Worm (Caenorhabditis elegans): Measurements from ENCODE around the gene C45B11.8.

Gene C45B11.8

ce11 chrV:11000650-11001049 lies 39.9 kb upstream of the C45B11.8 start, which contains the start of gene isy-1 (continued):
- TF ChIP-seq egl-27 (tag; optimal IDR thresholded peaks at IDR 0.05) = no peak
- TF ChIP-seq ztf-11 (tag; optimal IDR thresholded peaks at IDR 0.05) = no peak
- TF ChIP-seq nhr-23 (tag; optimal IDR thresholded peaks at IDR 0.05) = no peak
- TF ChIP-seq mbf-1 (tag; optimal IDR thresholded peaks at IDR 0.05) = no peak
- peak; percentile 38 for TF ChIP-seq fos-1 (tag; optimal IDR thresholded peaks at IDR 0.05)

- TF ChIP-seq mab-5 (tag; optimal IDR thresholded peaks at IDR 0.05) (no peak), nhr-10 (tag; optimal IDR thresholded peaks at IDR 0.05) (no peak), ceh-16 (tag; optimal IDR thresholded peaks at IDR 0.05) (no peak), crh-2 (tag; optimal IDR thresholded peaks at IDR 0.05) (no peak)
Observed at ce11 chrV:11002434-11002833, 38.1 kb upstream of the C45B11.8 start, which contains the start of gene F53B7.4. Gene F53B7.4 (minus strand): TSS chrV:11002534.

- TF ChIP-seq elt-1 (tag; optimal IDR thresholded peaks at IDR 0.05) = no peak
Observed at ce11 chrV:11004094-11004493, 36.5 kb upstream of the C45B11.8 start.

ce11 chrV:11007651-11008050 lies 32.9 kb upstream of the C45B11.8 start:
- TF ChIP-seq nhr-6 (tag; optimal IDR thresholded peaks at IDR 0.05) (no peak), unc-39 (tag; optimal IDR thresholded peaks at IDR 0.05) (no peak), blmp-1 (tag; optimal IDR thresholded peaks at IDR 0.05; ENCODE audit: insufficient read depth) (peak; percentile 11), fos-1 (tag; optimal IDR thresholded peaks at IDR 0.05) (peak; percentile 25), nhr-129 (tag; optimal IDR thresholded peaks at IDR 0.05) (no peak), mab-5 (tag; optimal IDR thresholded peaks at IDR 0.05) (no peak), zag-1 (tag; optimal IDR thresholded peaks at IDR 0.05) (no peak)

- TF ChIP-seq zag-1 (tag; optimal IDR thresholded peaks at IDR 0.05) (no peak), lsy-2 (tag; optimal IDR thresholded peaks at IDR 0.05) (no peak), sma-9 (GFP tag; optimal IDR thresholded peaks at IDR 0.05) (peak; percentile 32), sma-9 (tag; optimal IDR thresholded peaks at IDR 0.05) (no peak), fos-1 (tag; optimal IDR thresholded peaks at IDR 0.05) (peak; percentile 65)
Observed at ce11 chrV:11009124-11009524, 31.4 kb upstream of the C45B11.8 start.

- peak; percentile 32 for TF ChIP-seq nhr-21 (tag; optimal IDR thresholded peaks at IDR 0.05)
- no peak for TF ChIP-seq lin-13 (GFP tag; optimal IDR thresholded peaks at IDR 0.05)
- no peak for TF ChIP-seq snpc-4 (tag; optimal IDR thresholded peaks at IDR 0.05)
- no peak for TF ChIP-seq nhr-23 (tag; optimal IDR thresholded peaks at IDR 0.05)
Observed at ce11 chrV:11010768-11011167, 29.8 kb upstream of the C45B11.8 start.

ce11 chrV:11011807-11012206 lies 28.8 kb upstream of the C45B11.8 start:
- no peak for TF ChIP-seq egl-27 (tag; optimal IDR thresholded peaks at IDR 0.05)
- no peak for TF ChIP-seq mbf-1 (tag; optimal IDR thresholded peaks at IDR 0.05)
- no peak for TF ChIP-seq mab-5 (tag; optimal IDR thresholded peaks at IDR 0.05)
- no peak for TF ChIP-seq ztf-11 (tag; optimal IDR thresholded peaks at IDR 0.05)
- no peak for TF ChIP-seq dmd-4 (tag; optimal IDR thresholded peaks at IDR 0.05)
- TF ChIP-seq skn-1 (tag; optimal IDR thresholded peaks at IDR 0.05) = no peak
- TF ChIP-seq lin-39 (tag; optimal IDR thresholded peaks at IDR 0.05) = no peak
- TF ChIP-seq lin-13 (GFP tag; optimal IDR thresholded peaks at IDR 0.05) = no peak
- TF ChIP-seq nhr-6 (tag; optimal IDR thresholded peaks at IDR 0.05) = no peak
- TF ChIP-seq ZK546.5 (tag; optimal IDR thresholded peaks at IDR 0.05) = no peak

ce11 chrV:11012419-11012818 lies 28.2 kb upstream of the C45B11.8 start, which contains the start of gene C13G3.1:
Gene C13G3.1 (minus strand): TSS chrV:11012465.
- no peak for TF ChIP-seq ztf-4 (tag; optimal IDR thresholded peaks at IDR 0.05)
- TF ChIP-seq mdl-1 (tag; optimal IDR thresholded peaks at IDR 0.05) = no peak
- no peak for TF ChIP-seq sma-3 (GFP tag; optimal IDR thresholded peaks at IDR 0.05)
- TF ChIP-seq lsy-2 (tag; optimal IDR thresholded peaks at IDR 0.05) = no peak

Measured in whole organism, L2 larva.